Worm (Caenorhabditis elegans) whole organism, young adult: ENCODE results near the gene T26E4.7.
"Not testable (repeated sequence)": the region's sequence is repeated elsewhere in the genome, so short reads cannot be mapped to it uniquely, and the experiment has no call there.

Experiments used
- B0019.2 ChIP-seq: fragments of 200-800 bp; sonication (Bioruptor generic); conservative IDR thresholded peaks from 2 replicates; pipeline ENCODE4 v1.3.6; 2022; ENCODE audit warnings: missing genetic modification reagents, missing genetic modification characterization, missing compliant biosample characterization
- B0261.1 ChIP-seq: sonication (generic microtip); optimal IDR thresholded peaks from 2 replicates; lab custom pipeline; 2016; ENCODE audit warnings: mild to moderate bottlenecking, missing genetic modification characterization, moderate library complexity, missing compliant biosample characterization
- C06A6.2 ChIP-seq: fragments of 200-800 bp; sonication (Bioruptor generic); conservative IDR thresholded peaks from 2 replicates; pipeline ENCODE4 v1.3.6; 2022; ENCODE audit warnings: missing genetic modification characterization, missing compliant biosample characterization
- D2030.7 ChIP-seq: fragments of 200-800 bp; sonication (Bioruptor generic); IDR thresholded peaks from 2 replicates; pipeline ENCODE4 v1.3.6; 2022; ENCODE audit warnings: missing genetic modification reagents, missing genetic modification characterization, missing compliant biosample characterization
- F10E7.11 ChIP-seq: sonication (generic microtip); optimal IDR thresholded peaks from 2 replicates; lab custom pipeline; 2017; ENCODE audit warnings: mild to moderate bottlenecking, missing genetic modification characterization, moderate library complexity, missing compliant biosample characterization
- F23B12.7 ChIP-seq: sonication (generic microtip); optimal IDR thresholded peaks from 2 replicates; lab custom pipeline; 2017; ENCODE audit warnings: missing genetic modification characterization, mild to moderate bottlenecking, missing compliant biosample characterization, antibody characterized with exemption, moderate library complexity; ENCODE audit not compliant: insufficient read depth
- F33H1.4 ChIP-seq: fragments of 200-800 bp; sonication (Bioruptor generic); IDR thresholded peaks from 2 replicates; pipeline ENCODE4 v1.3.6; 2022; ENCODE audit warnings: missing genetic modification reagents, missing genetic modification characterization, missing compliant biosample characterization
- F37B4.10 ChIP-seq: fragments of 200-800 bp; sonication (Bioruptor generic); IDR thresholded peaks from 2 replicates; pipeline ENCODE4 v1.3.6; 2022; ENCODE audit warnings: missing genetic modification characterization, missing compliant biosample characterization
- F55B11.4 ChIP-seq: sonication (generic microtip); optimal IDR thresholded peaks from 2 replicates; lab custom pipeline; 2016; ENCODE audit warnings: missing compliant biosample characterization, missing genetic modification characterization, borderline replicate concordance; ENCODE audit not compliant: insufficient read depth
- F57A8.1 ChIP-seq: fragments of 200-800 bp; sonication (Bioruptor generic); optimal IDR thresholded peaks from 2 replicates; lab custom pipeline; 2018; ENCODE audit warnings: mild to moderate bottlenecking, missing genetic modification characterization, moderate library complexity, missing compliant biosample characterization
- Y53G8AR.9 ChIP-seq: fragments of 200-800 bp; sonication (Bioruptor generic); conservative IDR thresholded peaks from 2 replicates; pipeline ENCODE4 v1.3.6; 2022; ENCODE audit warnings: missing genetic modification reagents, missing genetic modification characterization, missing compliant biosample characterization
- attf-3 ChIP-seq: fragments of 200-800 bp; sonication (Bioruptor generic); conservative IDR thresholded peaks from 2 replicates; pipeline ENCODE4 v1.3.6; 2022; ENCODE audit warnings: missing genetic modification reagents, missing genetic modification characterization, missing compliant biosample characterization
- attf-5 ChIP-seq: fragments of 200-800 bp; sonication (Bioruptor generic); optimal IDR thresholded peaks from 2 replicates; lab custom pipeline; 2018; ENCODE audit warnings: mild to moderate bottlenecking, missing genetic modification characterization, missing compliant biosample characterization
- ccch-3 ChIP-seq: fragments of 200-800 bp; sonication (Bioruptor generic); optimal IDR thresholded peaks from 2 replicates; lab custom pipeline; 2018; ENCODE audit warnings: mild to moderate bottlenecking, missing genetic modification characterization, missing compliant biosample characterization
- ceh-40 ChIP-seq: fragments of 200-800 bp; sonication (Bioruptor generic); IDR thresholded peaks from 2 replicates; pipeline ENCODE4 v1.3.6; 2022; ENCODE audit warnings: missing genetic modification characterization, missing compliant biosample characterization
- ceh-79 ChIP-seq: sonication (generic microtip); optimal IDR thresholded peaks from 2 replicates; lab custom pipeline; 2017; ENCODE audit warnings: mild to moderate bottlenecking, missing genetic modification characterization, missing compliant biosample characterization
- ceh-91 ChIP-seq: fragments of 200-800 bp; sonication (Bioruptor generic); IDR thresholded peaks from 2 replicates; pipeline ENCODE4 v1.3.6; 2022; ENCODE audit warnings: missing genetic modification reagents, missing genetic modification characterization, missing compliant biosample characterization
- die-1 ChIP-seq: sonication (generic microtip); optimal IDR thresholded peaks from 2 replicates; lab custom pipeline; 2016; ENCODE audit warnings: missing genotype, mild to moderate bottlenecking, missing genetic modification characterization, missing compliant biosample characterization
- dox-1 ChIP-seq: fragments of 200-800 bp; sonication (Bioruptor generic); IDR thresholded peaks from 2 replicates; pipeline ENCODE4 v1.3.6; 2022; ENCODE audit warnings: missing genetic modification reagents, missing genetic modification characterization, missing compliant biosample characterization
- efl-1 ChIP-seq: fragments of 150-350 bp; optimal IDR thresholded peaks from 2 replicates; lab custom pipeline; 2014; ENCODE audit warnings: missing biosample characterization, missing genetic modification reagents, missing genetic modification characterization
- gei-17 ChIP-seq: fragments of 200-800 bp; sonication (Bioruptor generic); optimal IDR thresholded peaks from 2 replicates; lab custom pipeline; 2018; ENCODE audit warnings: mild to moderate bottlenecking, missing genetic modification characterization, missing compliant biosample characterization
- hmg-1.2 ChIP-seq: fragments of 200-800 bp; sonication (Bioruptor generic); IDR thresholded peaks from 2 replicates; pipeline ENCODE4 v1.3.6; 2022; ENCODE audit warnings: missing genetic modification reagents, missing genetic modification characterization, missing compliant biosample characterization
- hrde-1 ChIP-seq: sonication (generic microtip); optimal IDR thresholded peaks from 2 replicates; lab custom pipeline; 2016; ENCODE audit warnings: missing genetic modification characterization, mild to moderate bottlenecking, missing compliant biosample characterization, moderate library complexity, missing genotype, missing genetic modification reagents, borderline replicate concordance
- lag-1 ChIP-seq: fragments of 200-800 bp; sonication (Bioruptor generic); IDR thresholded peaks from 2 replicates; pipeline ENCODE4 v1.3.6; 2022; ENCODE audit warnings: missing genetic modification reagents, missing genetic modification characterization, missing compliant biosample characterization
- lin-40 ChIP-seq: sonication (generic microtip); optimal IDR thresholded peaks from 2 replicates; lab custom pipeline; 2016; ENCODE audit warnings: missing genetic modification characterization, mild to moderate bottlenecking, missing compliant biosample characterization, missing genotype, missing genetic modification reagents
- lir-1 ChIP-seq: fragments of 200-800 bp; sonication (Bioruptor generic); conservative IDR thresholded peaks from 2 replicates; pipeline ENCODE4 v1.3.6; 2022; ENCODE audit warnings: missing genetic modification reagents, missing genetic modification characterization, missing compliant biosample characterization
- lsl-1 ChIP-seq: fragments of 200-800 bp; sonication (Bioruptor generic); optimal IDR thresholded peaks from 2 replicates; lab custom pipeline; 2018; ENCODE audit warnings: mild to moderate bottlenecking, missing genetic modification characterization, moderate library complexity, missing compliant biosample characterization
- nfya-2 ChIP-seq: fragments of 200-800 bp; sonication (Bioruptor generic); IDR thresholded peaks from 2 replicates; pipeline ENCODE4 v1.3.6; 2022; ENCODE audit warnings: missing genetic modification reagents, missing genetic modification characterization, missing compliant biosample characterization
- nhr-120 ChIP-seq: fragments of 200-800 bp; sonication (Bioruptor generic); IDR thresholded peaks from 2 replicates; pipeline ENCODE4 v1.3.6; 2022; ENCODE audit warnings: missing genetic modification characterization, missing compliant biosample characterization
- pbrm-1 ChIP-seq: fragments of 200-800 bp; sonication (Bioruptor generic); IDR thresholded peaks from 2 replicates; pipeline ENCODE4 v1.3.6; 2022; ENCODE audit warnings: missing genetic modification reagents, missing genetic modification characterization, missing compliant biosample characterization
- sdz-38 ChIP-seq: sonication (generic microtip); optimal IDR thresholded peaks from 2 replicates; lab custom pipeline; 2016; ENCODE audit warnings: missing genotype, missing genetic modification characterization, missing compliant biosample characterization
- snpc-1.3 ChIP-seq: sonication (generic microtip); optimal IDR thresholded peaks from 2 replicates; lab custom pipeline; 2017; ENCODE audit warnings: missing genetic modification characterization, mild to moderate bottlenecking, missing compliant biosample characterization, antibody characterized with exemption, moderate library complexity, missing genotype, missing genetic modification reagents; ENCODE audit not compliant: insufficient read depth
- somi-1 ChIP-seq: fragments of 200-800 bp; sonication (Bioruptor generic); optimal IDR thresholded peaks from 2 replicates; lab custom pipeline; 2018; ENCODE audit warnings: mild to moderate bottlenecking, missing genetic modification characterization, missing compliant biosample characterization
- zfh-2 ChIP-seq: fragments of 200-800 bp; sonication (Bioruptor generic); conservative IDR thresholded peaks from 2 replicates; pipeline ENCODE4 v1.3.6; 2022; ENCODE audit warnings: missing genetic modification reagents, missing genetic modification characterization, missing compliant biosample characterization
- ztf-26 ChIP-seq: sonication (generic microtip); optimal IDR thresholded peaks from 2 replicates; lab custom pipeline; 2017; ENCODE audit warnings: missing genetic modification characterization, missing compliant biosample characterization

T26E4.7 gene

DNA sequence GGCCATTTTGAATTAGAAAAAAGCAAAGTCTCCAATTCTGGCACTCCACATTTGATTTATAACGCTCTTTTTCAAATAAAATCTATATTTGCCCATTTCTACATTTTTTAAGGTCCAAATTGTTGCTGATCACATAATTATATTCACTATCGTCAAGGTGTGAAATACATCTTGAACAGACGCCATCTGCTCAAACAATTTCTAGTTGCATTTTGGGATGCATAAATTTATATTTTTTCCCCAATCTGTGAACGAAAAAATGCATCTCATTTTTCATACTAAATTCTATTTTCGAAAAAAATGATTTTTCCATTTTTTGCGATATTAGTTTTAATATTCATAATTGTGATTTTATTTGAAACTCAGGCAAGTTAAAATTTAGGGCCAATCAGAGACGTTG lies at the start of gene T26E4.7:
Gene T26E4.7, plus strand, starts transcription at position 301 of the 400 bp plus-strand sequence.
- no peak for TF ChIP-seq somi-1 (GFP tag; lab: Kevin White, UChicago)
- TF ChIP-seq zfh-2 (GFP tag; lab: Robert Waterston, UW): no peak
- no peak for TF ChIP-seq ztf-26 (tag; lab: Kevin White, UChicago)
- TF ChIP-seq lir-1: no peak
- no peak for TF ChIP-seq hmg-1.2 (GFP tag; lab: Robert Waterston, UW)
- TF ChIP-seq F55B11.4 (tag; lab: Kevin White, UChicago): no peak
- TF ChIP-seq efl-1 (GFP tag; lab: Kevin White, UChicago): no peak
- no peak for TF ChIP-seq D2030.7 (GFP tag; lab: Robert Waterston, UW)
- TF ChIP-seq lin-40 (tag; lab: Kevin White, UChicago): no peak
- no peak for TF ChIP-seq nhr-120 (GFP tag; lab: Robert Waterston, UW)
- no peak for TF ChIP-seq C06A6.2 (GFP tag; lab: Robert Waterston, UW)
- TF ChIP-seq snpc-1.3 (tag; lab: Kevin White, UChicago): no peak
- TF ChIP-seq ceh-91 (GFP tag; lab: Robert Waterston, UW): no peak
- TF ChIP-seq, all 124 proteins: peak for 0

DNA sequence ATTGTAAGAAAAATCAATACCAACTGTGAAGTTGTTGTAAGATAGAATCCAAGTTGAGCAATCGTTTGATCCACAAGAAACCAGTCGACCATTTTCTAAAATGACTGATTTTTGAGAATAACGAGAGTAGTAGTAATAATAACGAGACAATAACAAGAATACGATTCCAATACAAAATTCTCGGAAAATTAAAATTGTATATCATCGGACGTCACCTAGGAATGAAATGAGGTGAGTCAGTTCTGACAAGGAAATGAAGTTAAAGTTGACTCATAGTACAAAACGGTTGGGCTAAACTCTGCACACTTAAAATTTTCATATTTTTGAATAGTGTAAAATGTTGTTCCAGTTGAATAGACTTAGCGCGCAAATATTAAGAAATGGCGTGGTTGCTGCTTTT lies 49.0 kb upstream of the T26E4.7 start, which contains the start of gene str-19:
Gene str-19, minus strand, starts transcription at position 101 of the 400 bp plus-strand sequence.
- TF ChIP-seq F33H1.4, nfya-2, ceh-40 (GFP tag; lab: Robert Waterston, UW): not testable (repeated sequence)

DNA sequence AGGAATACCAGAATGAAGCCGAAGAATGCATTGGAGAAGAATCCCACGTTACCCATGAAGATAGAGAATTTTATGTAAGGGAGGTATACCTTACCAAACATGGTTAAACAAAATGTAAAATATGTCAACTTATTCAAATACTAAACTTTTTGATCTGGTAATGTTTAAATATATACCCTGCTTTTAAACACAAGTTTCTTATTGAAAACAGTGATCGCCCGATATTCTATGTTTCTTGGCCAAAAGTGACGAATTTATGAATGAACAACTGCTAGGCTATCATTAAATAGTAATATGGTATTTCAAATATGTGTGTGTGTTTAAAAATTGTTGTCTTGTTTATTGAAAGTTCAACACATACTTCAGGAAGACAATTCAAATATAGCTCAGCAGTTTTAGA lies 45.0 kb upstream of the T26E4.7 start, which contains the start of gene T23D5.8:
Gene T23D5.8, minus strand, starts transcription at position 101 of the 400 bp plus-strand sequence.
- TF ChIP-seq F57A8.1 (GFP tag; lab: Kevin White, UChicago); gei-17 (GFP tag; lab: Kevin White, UChicago); ceh-79: not testable (repeated sequence)

DNA sequence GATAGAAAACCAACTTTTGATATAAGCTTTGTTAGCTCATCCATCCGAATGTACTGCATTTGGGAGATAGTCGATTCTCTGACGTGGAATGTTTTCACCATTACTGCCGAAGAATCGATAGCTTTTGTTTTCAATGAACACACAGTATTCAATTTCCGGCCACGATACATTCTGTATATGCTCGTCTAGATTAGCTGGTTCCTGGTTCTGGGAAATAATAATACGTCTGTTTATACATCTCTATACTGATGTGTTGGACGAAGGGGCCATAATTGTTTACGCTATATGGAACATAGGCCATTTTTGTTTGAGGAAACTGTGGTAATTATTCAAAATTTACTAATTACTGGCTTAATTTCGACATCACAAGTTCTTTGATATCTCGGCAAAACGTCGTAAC lies 43.2 kb upstream of the T26E4.7 start, which contains the start of gene str-6:
Gene str-6, minus strand, starts transcription at position 101 of the 400 bp plus-strand sequence.
- no peak for TF ChIP-seq nfya-2 (GFP tag; lab: Robert Waterston, UW)
- no peak for TF ChIP-seq B0019.2 (GFP tag; lab: Robert Waterston, UW)
- no peak for TF ChIP-seq lsl-1
- TF ChIP-seq hrde-1 (tag; lab: Kevin White, UChicago): no peak
- TF ChIP-seq attf-5 (GFP tag; lab: Kevin White, UChicago): no peak

DNA sequence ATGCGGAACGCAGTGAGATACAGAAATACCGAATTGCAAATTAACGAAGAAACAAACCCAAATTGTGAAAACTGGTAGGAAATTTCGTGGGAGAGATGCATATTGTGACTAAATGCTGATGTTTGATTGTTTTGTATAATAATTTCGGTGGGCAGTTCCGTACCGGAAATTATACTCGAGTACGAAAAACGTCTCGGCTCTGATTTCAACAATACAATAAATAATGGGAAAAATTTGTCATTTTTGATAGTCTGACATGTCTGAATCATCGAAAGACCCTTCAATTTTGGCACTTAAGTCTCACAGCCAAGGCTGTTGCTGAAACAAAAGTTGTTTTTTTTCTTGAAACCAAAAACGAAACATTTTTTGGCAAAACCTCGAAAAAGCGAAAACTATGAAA lies 41.3 kb upstream of the T26E4.7 start, which contains the start of gene str-43:
Gene str-43, minus strand, starts transcription at position 101 of the 400 bp plus-strand sequence.
- TF ChIP-seq ceh-91 (GFP tag; lab: Robert Waterston, UW): no peak
- no peak for TF ChIP-seq sdz-38 (tag; lab: Kevin White, UChicago)
- no peak for TF ChIP-seq lag-1 (GFP tag; lab: Robert Waterston, UW)
- TF ChIP-seq dox-1 (GFP tag; lab: Robert Waterston, UW): no peak
- no peak for TF ChIP-seq die-1 (tag; lab: Kevin White, UChicago)
- no peak for TF ChIP-seq F23B12.7 (tag; lab: Kevin White, UChicago)
- no peak for TF ChIP-seq F10E7.11 (tag; lab: Kevin White, UChicago)
- TF ChIP-seq ccch-3: no peak
- no peak for TF ChIP-seq attf-3 (GFP tag; lab: Robert Waterston, UW)
- TF ChIP-seq pbrm-1: no peak
- no peak for TF ChIP-seq ceh-79
- TF ChIP-seq Y53G8AR.9 (GFP tag; lab: Robert Waterston, UW): no peak
- no peak for TF ChIP-seq B0261.1 (tag; lab: Kevin White, UChicago)
- no peak for TF ChIP-seq F37B4.10 (GFP tag; lab: Robert Waterston, UW)
